Fruit fly (Drosophila melanogaster): ENCODE measurements around the gene CG42264.

CG42264 gene

DNA sequence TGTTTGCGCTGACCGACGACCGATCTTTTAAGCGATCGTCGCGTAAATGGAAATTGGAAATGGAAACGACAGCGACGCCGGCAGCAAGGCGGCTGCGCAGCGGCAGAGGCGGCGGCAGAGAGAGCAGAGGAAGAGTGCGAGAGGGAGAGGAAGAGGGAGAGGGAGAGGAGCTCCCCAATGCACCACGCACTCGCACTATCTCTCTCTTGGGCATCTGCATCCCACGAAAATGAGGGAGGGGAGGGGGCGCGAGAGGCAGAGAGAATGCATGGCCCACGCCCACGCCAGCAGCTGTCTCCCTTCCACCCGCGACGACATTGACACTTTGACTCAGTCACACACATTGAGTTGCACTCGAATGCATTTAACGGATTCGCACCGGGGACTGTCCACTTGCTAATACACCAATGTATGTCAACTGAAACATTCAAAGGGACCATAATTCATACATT lies 5.7 kb downstream of the CG42264 start, which contains the start of gene CG3097 (continued):
- TF ChIP-seq ken (GFP tag; IDR thresholded peaks at IDR 0.05) (0 out of 3 replicates have a peak, but pooled peaks have one; percentile 28), Xbp1 (GFP tag; optimal IDR thresholded peaks at IDR 0.05) (no peak), Blimp-1 (GFP tag; optimal IDR thresholded peaks at IDR 0.05) (peak; percentile 41), sisA (GFP tag; IDR thresholded peaks at IDR 0.05) (no peak), crol (GFP tag; IDR thresholded peaks at IDR 0.05) (peak; percentile 100), CG1602 (GFP tag; optimal IDR thresholded peaks at IDR 0.05) (no peak), ap (GFP tag; IDR thresholded peaks at IDR 0.05) (no peak), Bgb (GFP tag; IDR thresholded peaks at IDR 0.05; ENCODE audit: partially characterized antibody) (0 out of 2 replicates have a peak, but pooled peaks have one; percentile 10), CG2678 (tag; optimal IDR thresholded peaks at IDR 0.05) (no peak), CG8359 (GFP tag; optimal IDR thresholded peaks at IDR 0.05; ENCODE audit: borderline replicate concordance) (no peak), CG5180 (GFP tag; optimal IDR thresholded peaks at IDR 0.05) (no peak), CG2199 (GFP tag; IDR thresholded peaks at IDR 0.05) (0 out of 3 replicates have a peak, but pooled peaks have one; percentile 39), Jarid2 (GFP tag; optimal IDR thresholded peaks at IDR 0.05) (peak; percentile 24), chn (GFP tag; optimal IDR thresholded peaks at IDR 0.05) (peak; percentile 39), gsb-n (tag; optimal IDR thresholded peaks at IDR 0.05) (peak; percentile 7), Nf-YC (tag; optimal IDR thresholded peaks at IDR 0.05) (peak; percentile 19), CkIIα-i1 (GFP tag; IDR thresholded peaks at IDR 0.05) (no peak), vvl (GFP tag; IDR thresholded peaks at IDR 0.05) (peak; percentile 53; the same call in 1 of the 2 replicates), pros (GFP tag; optimal IDR thresholded peaks at IDR 0.05) (peak; percentile 24), CG13775 (GFP tag; optimal IDR thresholded peaks at IDR 0.05) (no peak), CG3995 (GFP tag; optimal IDR thresholded peaks at IDR 0.05) (no peak), CG3065 (GFP tag; optimal IDR thresholded peaks at IDR 0.05) (peak; percentile 86), Opbp (GFP tag; IDR thresholded peaks at IDR 0.05; ENCODE audit: partially characterized antibody) (peak; percentile 59; the same call in 2 of the 3 replicates), bbx (GFP tag; IDR thresholded peaks at IDR 0.05; ENCODE audit: partially characterized antibody) (peak; percentile 61), Mes4 (GFP tag; optimal IDR thresholded peaks at IDR 0.05) (no peak), CG2875 (GFP tag; optimal IDR thresholded peaks at IDR 0.05) (no peak), Taf1 (GFP tag; IDR thresholded peaks at IDR 0.05) (no peak), gce (GFP tag; IDR thresholded peaks at IDR 0.05) (peak; percentile 29; the same call in 1 of the 3 replicates), Nf-YB (GFP tag; optimal IDR thresholded peaks at IDR 0.05) (peak; percentile 58), nom (GFP tag; optimal IDR thresholded peaks at IDR 0.05) (peak; percentile 24), Adf1 (GFP tag; IDR thresholded peaks at IDR 0.05) (peak; percentile 74), CG14965 (GFP tag; optimal IDR thresholded peaks at IDR 0.05; ENCODE audit: borderline replicate concordance) (no peak), CG8478 (optimal IDR thresholded peaks at IDR 0.05) (peak; percentile 80), z (GFP tag; IDR thresholded peaks at IDR 0.05) (peak; percentile 99), chinmo (GFP tag; IDR thresholded peaks at IDR 0.05; ENCODE audit: partially characterized antibody) (no peak), HLHmδ (GFP tag; optimal IDR thresholded peaks at IDR 0.05) (peak; percentile 52), klu (GFP tag; IDR thresholded peaks at IDR 0.05) (peak; percentile 76), Fer1 (GFP tag; optimal IDR thresholded peaks at IDR 0.05) (no peak), fd96Cb (tag; optimal IDR thresholded peaks at IDR 0.05) (no peak), cg (GFP tag; optimal IDR thresholded peaks at IDR 0.05) (peak; percentile 25), aop (GFP tag; IDR thresholded peaks at IDR 0.05) (peak; percentile 51; the same call in 1 of the 2 replicates), CG5245 (GFP tag; optimal IDR thresholded peaks at IDR 0.05) (no peak), HLH4C (GFP tag; IDR thresholded peaks at IDR 0.05; ENCODE audit: partially characterized antibody) (0 out of 3 replicates have a peak, but pooled peaks have one; percentile 31), Hmr (GFP tag; optimal IDR thresholded peaks at IDR 0.05) (no peak), al (GFP tag; IDR thresholded peaks at IDR 0.05) (no peak), CG10321 (GFP tag; IDR thresholded peaks at IDR 0.05) (peak; percentile 85), bigmax (GFP tag; optimal IDR thresholded peaks at IDR 0.05) (no peak), Trl (optimal IDR thresholded peaks at IDR 0.05) (peak; percentile 11 to 91), Trl (GFP tag; optimal IDR thresholded peaks at IDR 0.05) (no peak), Aef1 (GFP tag; IDR thresholded peaks at IDR 0.05) (no peak)
